Worm (Caenorhabditis elegans) whole organism, late embryonic: ENCODE results near the gene ZK792.4.

Source experiments
- C08G9.2 ChIP-seq: sonication (generic microtip); optimal IDR thresholded peaks from 2 replicates; lab custom pipeline; 2016; ENCODE audit warnings: mild to moderate bottlenecking, missing genetic modification characterization, moderate library complexity, missing compliant biosample characterization
- K02D7.2 ChIP-seq: sonication (generic microtip); optimal IDR thresholded peaks from 2 replicates; lab custom pipeline; 2017; ENCODE audit warnings: mild to moderate bottlenecking, missing genetic modification characterization, missing compliant biosample characterization
- ama-1 ChIP-seq: fragments of 150-350 bp; optimal IDR thresholded peaks from 2 replicates; lab custom pipeline; 2014
- ceh-14 ChIP-seq: sonication (generic microtip); optimal IDR thresholded peaks from 2 replicates; lab custom pipeline; 2016; ENCODE audit warnings: missing genotype, missing genetic modification characterization, missing compliant biosample characterization
- ceh-18 ChIP-seq: sonication (generic microtip); optimal IDR thresholded peaks from 2 replicates; lab custom pipeline; 2016; ENCODE audit warnings: missing genetic modification characterization, missing compliant biosample characterization
- ceh-2 ChIP-seq: sonication (generic microtip); optimal IDR thresholded peaks from 2 replicates; lab custom pipeline; 2016; ENCODE audit warnings: missing genotype, missing genetic modification characterization, missing compliant biosample characterization
- dve-1 ChIP-seq: sonication (generic microtip); optimal IDR thresholded peaks from 2 replicates; lab custom pipeline; 2017; ENCODE audit warnings: antibody characterized with exemption, mild to moderate bottlenecking, missing genetic modification characterization, missing compliant biosample characterization
- elt-2 ChIP-seq: sonication (generic microtip); optimal IDR thresholded peaks from 2 replicates; lab custom pipeline; 2016; ENCODE audit warnings: missing genetic modification reagents, missing genetic modification characterization, missing compliant biosample characterization
- elt-4 ChIP-seq: sonication (generic microtip); optimal IDR thresholded peaks from 2 replicates; lab custom pipeline; 2016; ENCODE audit warnings: missing genetic modification characterization, missing compliant biosample characterization
- fax-1 ChIP-seq: sonication (generic microtip); optimal IDR thresholded peaks from 2 replicates; lab custom pipeline; 2016; ENCODE audit warnings: missing genotype, missing genetic modification characterization, missing compliant biosample characterization
- fkh-10 ChIP-seq: fragments of 150-350 bp; optimal IDR thresholded peaks from 2 replicates; lab custom pipeline; 2014; ENCODE audit warnings: missing biosample characterization, missing genetic modification reagents, missing genetic modification characterization
- gmeb-2 ChIP-seq: sonication (generic microtip); optimal IDR thresholded peaks from 2 replicates; lab custom pipeline; 2016; ENCODE audit warnings: missing genetic modification characterization, inconsistent platforms, missing compliant biosample characterization
- hlh-13 ChIP-seq: fragments of 200-800 bp; sonication (Bioruptor generic); optimal IDR thresholded peaks from 2 replicates; lab custom pipeline; 2018; ENCODE audit warnings: mild to moderate bottlenecking, missing genetic modification characterization, missing compliant biosample characterization
- hlh-15 ChIP-seq: sonication (generic microtip); optimal IDR thresholded peaks from 2 replicates; lab custom pipeline; 2016; ENCODE audit warnings: missing genetic modification characterization, missing compliant biosample characterization
- hlh-8 ChIP-seq: sonication (generic microtip); optimal IDR thresholded peaks from 2 replicates; lab custom pipeline; 2016; ENCODE audit warnings: missing genotype, missing genetic modification characterization, missing compliant biosample characterization
- mec-3 ChIP-seq: sonication (generic microtip); optimal IDR thresholded peaks from 2 replicates; lab custom pipeline; 2016; ENCODE audit warnings: borderline replicate concordance, missing genetic modification characterization, missing compliant biosample characterization
- nfya-1 ChIP-seq: sonication (generic microtip); optimal IDR thresholded peaks from 2 replicates; lab custom pipeline; 2017; ENCODE audit warnings: missing genetic modification characterization, mild to moderate bottlenecking, missing compliant biosample characterization, antibody characterized with exemption, moderate library complexity
- nhr-11 ChIP-seq: fragments of 150-350 bp; optimal IDR thresholded peaks from 2 replicates; lab custom pipeline; 2014; ENCODE audit warnings: missing biosample characterization, missing genetic modification characterization
- pag-3 ChIP-seq: sonication (generic microtip); optimal IDR thresholded peaks from 2 replicates; lab custom pipeline; 2016; ENCODE audit warnings: missing compliant biosample characterization, missing genetic modification characterization, borderline replicate concordance
- pat-9 ChIP-seq: fragments of 200-800 bp; sonication (Bioruptor generic); optimal IDR thresholded peaks from 2 replicates; lab custom pipeline; 2018; ENCODE audit warnings: mild to moderate bottlenecking, missing genetic modification characterization, moderate library complexity, missing compliant biosample characterization
- pax-1 ChIP-seq: fragments of 150-350 bp; optimal IDR thresholded peaks from 2 replicates; lab custom pipeline; 2014; ENCODE audit warnings: missing biosample characterization, missing genetic modification characterization
- pha-2 ChIP-seq: sonication (generic microtip); optimal IDR thresholded peaks from 2 replicates; lab custom pipeline; 2017; ENCODE audit warnings: mild to moderate bottlenecking, missing genetic modification characterization, missing compliant biosample characterization
- pros-1 ChIP-seq: fragments of 150-350 bp; optimal IDR thresholded peaks from 2 replicates; lab custom pipeline; 2014; ENCODE audit warnings: missing biosample characterization, missing genetic modification reagents, missing genetic modification characterization
- ref-2 ChIP-seq: sonication (generic microtip); optimal IDR thresholded peaks from 2 replicates; lab custom pipeline; 2016; ENCODE audit warnings: missing genetic modification characterization, missing compliant biosample characterization
- rnt-1 ChIP-seq: sonication (generic microtip); optimal IDR thresholded peaks from 2 replicates; lab custom pipeline; 2016; ENCODE audit warnings: missing genetic modification characterization, missing compliant biosample characterization
- sdc-2 ChIP-seq: sonication (generic microtip); optimal IDR thresholded peaks from 2 replicates; lab custom pipeline; 2016; ENCODE audit warnings: missing genotype, missing genetic modification characterization, missing compliant biosample characterization
- tbx-7 ChIP-seq: sonication (generic microtip); optimal IDR thresholded peaks from 2 replicates; lab custom pipeline; 2016; ENCODE audit warnings: missing genotype, missing genetic modification characterization, missing compliant biosample characterization
- unc-55 ChIP-seq: sonication (generic microtip); optimal IDR thresholded peaks from 2 replicates; lab custom pipeline; 2017; ENCODE audit warnings: missing biosample characterization, missing genetic modification reagents, missing genetic modification characterization
- zip-5 ChIP-seq: sonication (generic microtip); optimal IDR thresholded peaks from 2 replicates; lab custom pipeline; 2016; ENCODE audit warnings: missing genetic modification characterization, missing compliant biosample characterization
- ztf-16 ChIP-seq: sonication (generic microtip); optimal IDR thresholded peaks from 2 replicates; lab custom pipeline; 2017; ENCODE audit warnings: missing genetic modification characterization, missing compliant biosample characterization

ZK792.4 gene

DNA sequence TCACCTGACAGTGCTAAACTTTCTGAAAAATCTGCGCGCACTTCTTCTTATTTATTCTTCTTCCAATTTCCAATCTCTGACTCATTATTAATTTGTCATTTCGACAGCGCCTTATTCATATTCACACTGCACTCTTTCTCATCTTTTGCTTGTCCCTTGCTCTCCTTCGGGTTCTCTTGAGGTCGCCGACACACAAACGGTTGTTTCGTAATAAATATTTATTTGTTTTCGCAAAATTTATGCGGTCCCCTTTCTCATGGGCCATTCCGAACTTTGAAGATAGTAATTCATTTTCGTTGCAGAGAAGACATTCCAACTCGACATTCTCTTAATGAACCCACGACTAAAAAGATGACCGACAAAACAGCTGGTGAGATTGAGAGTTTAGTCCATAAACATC lies 32.9 kb upstream of the ZK792.4 start, which contains the start of gene magi-1:
Gene magi-1 (plus strand): TSS at position 301 of the 400 bp plus-strand sequence.
- no peak for TF ChIP-seq sdc-2 (tag; lab: Kevin White, UChicago)
- TF ChIP-seq pax-1 (tag; lab: Kevin White, UChicago) = no peak
- no peak for TF ChIP-seq elt-4 (tag; lab: Kevin White, UChicago)
- no peak for TF ChIP-seq K02D7.2 (tag; lab: Kevin White, UChicago)
- TF ChIP-seq tbx-7 (tag; lab: Kevin White, UChicago) = no peak

DNA sequence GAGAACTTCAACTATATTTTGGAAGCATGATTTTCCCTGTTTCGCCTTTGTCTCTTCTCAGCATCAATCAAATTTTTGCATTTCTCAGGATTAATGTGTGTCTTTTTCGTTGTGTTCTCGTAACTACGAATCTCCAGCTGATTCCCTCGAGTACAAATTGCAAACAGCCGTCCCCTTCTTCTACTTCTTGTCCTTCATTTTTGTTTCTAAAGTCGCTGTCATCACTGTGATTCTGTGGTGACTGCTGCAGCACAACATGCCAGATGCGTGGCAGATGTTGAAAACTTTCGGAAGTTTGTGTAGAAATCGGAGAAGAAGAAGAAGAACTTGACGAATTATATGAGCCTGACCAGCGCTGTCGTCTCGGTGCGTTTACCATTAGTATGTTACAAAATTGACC lies 31.5 kb upstream of the ZK792.4 start:
- TF ChIP-seq hlh-8 (tag; lab: Kevin White, UChicago) (peak; percentile 91), C08G9.2 (tag; lab: Kevin White, UChicago) (no peak)

DNA sequence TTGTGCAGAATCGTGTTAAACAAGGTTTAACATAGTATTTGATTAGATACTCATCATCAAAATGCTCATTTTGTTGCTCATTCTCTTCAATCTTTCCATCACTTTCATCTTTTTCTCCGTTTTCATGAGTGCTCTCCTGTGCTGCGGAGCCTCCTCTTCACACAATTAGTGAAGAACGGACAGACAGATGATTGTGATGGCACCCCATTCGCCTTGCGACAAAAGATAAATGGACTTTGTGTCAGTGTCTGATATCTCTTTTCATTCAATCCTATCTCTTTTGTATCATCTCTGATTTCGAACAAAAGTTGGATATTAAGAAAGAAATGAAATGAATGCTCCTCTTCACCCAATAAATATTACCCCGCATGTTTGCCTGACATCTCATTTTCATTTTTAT lies 28.5 kb upstream of the ZK792.4 start:
- TF ChIP-seq nfya-1 (tag; lab: Kevin White, UChicago) (peak; percentile 30), ceh-2 (no peak), unc-55 (GFP tag; lab: Kevin White, UChicago) (peak; percentile 98), rnt-1 (tag; lab: Kevin White, UChicago) (peak; percentile 2), ceh-18 (tag; lab: Kevin White, UChicago) (peak; percentile 65), elt-4 (tag; lab: Kevin White, UChicago) (no peak)
- TF ChIP-seq, all 69 proteins: peak for 4

DNA sequence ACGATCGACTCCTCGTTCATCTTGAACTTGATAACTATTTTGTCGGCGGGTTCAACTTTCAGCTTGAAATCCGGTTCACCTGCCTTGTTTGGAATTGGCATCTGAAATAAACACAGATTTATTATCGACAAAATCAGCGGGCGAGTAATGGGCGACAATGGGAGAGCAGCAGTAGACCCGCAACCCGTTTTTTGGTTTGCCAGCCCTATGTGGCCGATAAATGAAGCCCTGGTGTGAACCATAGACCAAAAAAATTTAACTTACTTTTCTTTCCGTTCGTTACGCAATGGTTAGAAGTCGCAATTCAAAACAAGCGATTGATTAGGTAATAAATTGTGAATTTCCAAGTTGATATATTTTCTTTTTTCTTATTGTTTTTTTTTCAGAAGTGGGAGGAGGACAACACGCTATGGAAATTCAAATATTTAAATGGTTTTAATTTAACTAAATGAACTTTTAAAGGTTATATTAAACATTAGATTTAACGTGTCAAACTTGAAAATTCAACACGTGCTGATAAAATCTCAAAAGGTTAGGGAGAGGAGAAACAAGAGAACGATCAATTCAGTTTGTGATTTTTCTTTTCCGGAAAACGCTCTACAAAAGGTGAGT lies 22.0 kb upstream of the ZK792.4 start, which contains the start of the genes T22B3.3 and alg-3:
Gene T22B3.3 (minus strand): TSS at position 101 of the 612 bp plus-strand sequence.
Gene alg-3 (plus strand): TSS at position 562 of the 612 bp plus-strand sequence.
- TF ChIP-seq nhr-11 (tag; lab: Kevin White, UChicago) (no peak), pha-2 (tag; lab: Kevin White, UChicago) (no peak), gmeb-2 (tag; lab: Kevin White, UChicago) (no peak), zip-5 (tag; lab: Kevin White, UChicago) (no peak), elt-2 (tag; lab: Kevin White, UChicago) (no peak), unc-55 (GFP tag; lab: Kevin White, UChicago) (no peak), hlh-15 (tag; lab: Kevin White, UChicago) (no peak), fax-1 (no peak)

DNA sequence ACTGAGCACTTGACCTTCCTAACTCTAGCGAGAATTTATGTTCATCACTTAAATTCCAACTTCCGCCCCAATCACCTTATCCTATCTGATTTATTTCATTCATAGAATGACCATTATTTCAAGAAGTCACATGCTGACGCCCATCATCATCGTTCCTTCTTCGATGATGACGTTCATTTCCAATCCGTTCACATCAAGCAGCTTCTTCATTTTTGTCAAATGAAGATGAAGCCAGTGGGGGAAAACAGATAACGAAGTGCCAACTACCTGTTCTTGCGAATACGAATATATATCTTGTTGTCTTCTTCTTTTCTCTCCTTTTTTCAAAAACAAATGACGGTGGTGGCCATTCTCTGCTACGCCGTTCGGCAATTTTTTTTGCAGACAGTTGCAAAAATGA lies 20.1 kb upstream of the ZK792.4 start:
- no peak for TF ChIP-seq sdc-2 (tag; lab: Kevin White, UChicago)
- no peak for TF ChIP-seq fkh-10 (GFP tag; lab: Kevin White, UChicago)
- TF ChIP-seq ceh-14 (tag; lab: Kevin White, UChicago) = no peak
- TF ChIP-seq pag-3 (tag; lab: Kevin White, UChicago) = no peak
- no peak for TF ChIP-seq ceh-2
- no peak for TF ChIP-seq K02D7.2 (tag; lab: Kevin White, UChicago)
- no peak for TF ChIP-seq ama-1 (lab: Kevin White, UChicago)

DNA sequence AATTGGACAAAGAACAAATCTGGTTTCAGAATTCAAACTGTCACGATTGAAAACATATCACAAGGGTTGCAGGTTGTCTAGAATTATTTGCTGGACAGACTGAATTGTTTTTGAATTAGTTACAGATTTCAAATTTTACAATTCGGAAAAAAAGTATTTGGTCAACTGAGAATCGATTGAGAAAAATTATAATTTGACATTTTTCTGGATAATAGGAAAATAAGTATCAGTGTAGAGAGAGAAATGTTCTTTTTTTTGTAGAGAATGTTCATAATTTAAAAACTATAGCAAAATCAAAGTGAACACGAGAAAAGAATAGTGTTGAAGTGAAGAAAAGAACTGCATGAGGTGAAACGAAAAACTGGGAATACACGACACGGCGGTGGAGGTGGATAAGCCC lies 18.9 kb upstream of the ZK792.4 start, which contains the start of gene dpy-20:
Gene dpy-20 (minus strand): TSS at position 101 of the 400 bp plus-strand sequence.
- TF ChIP-seq ztf-16 = no peak
- no peak for TF ChIP-seq hlh-13 (GFP tag; lab: Kevin White, UChicago)
- no peak for TF ChIP-seq ref-2
- TF ChIP-seq nhr-11 (tag; lab: Kevin White, UChicago) = no peak
- TF ChIP-seq fax-1 = no peak
- TF ChIP-seq dve-1 = no peak
- TF ChIP-seq, all 69 proteins: peak for 0

DNA sequence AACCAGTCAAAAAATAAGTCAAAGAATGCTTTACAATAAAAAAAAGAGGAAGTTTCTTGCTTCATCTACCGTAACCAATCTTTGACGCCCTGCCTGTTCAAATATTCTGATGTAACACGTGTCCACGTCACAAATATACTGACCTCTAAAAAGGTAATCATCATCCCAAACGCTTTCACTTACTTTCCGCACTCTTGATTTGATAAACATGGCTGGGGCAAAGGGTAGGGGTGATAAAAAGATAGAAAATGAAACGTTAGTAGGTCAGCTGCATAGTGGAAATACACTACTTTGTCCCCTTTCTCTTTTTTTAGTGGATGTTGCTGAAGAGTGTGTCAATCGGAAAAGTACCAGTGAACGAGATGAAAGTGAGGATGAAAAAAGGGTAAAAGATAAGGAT lies 18.3 kb upstream of the ZK792.4 start:
- TF ChIP-seq pros-1 (tag; lab: Kevin White, UChicago) (no peak), mec-3 (tag; lab: Kevin White, UChicago) (no peak), pat-9 (tag; lab: Kevin White, UChicago) (no peak)
